Fruit fly (Drosophila melanogaster) whole organism, adult: ENCODE results near the gene CG4022.

ENCODE experiments used
- CG12768 ChIP-seq: fragments of 200-800 bp; sonication (Bioruptor generic); optimal IDR thresholded peaks from 2 replicates; lab custom pipeline; 2017; ENCODE audit warnings: missing biosample characterization, missing genetic modification characterization, mild to moderate bottlenecking, moderate library complexity, missing genetic modification reagents
- CG33017 ChIP-seq: fragments of 200-800 bp; sonication (Bioruptor generic); optimal IDR thresholded peaks from 2 replicates; lab custom pipeline; 2018; ENCODE audit warnings: missing biosample characterization, mild to moderate bottlenecking, missing genetic modification characterization, moderate library complexity
- CG7101 ChIP-seq: fragments of 200-800 bp; sonication (Bioruptor generic); optimal IDR thresholded peaks from 2 replicates; lab custom pipeline; 2018; ENCODE audit warnings: missing biosample characterization, mild to moderate bottlenecking, missing genetic modification characterization, moderate library complexity
- Crg-1 ChIP-seq: fragments of 200-800 bp; sonication (Bioruptor generic); optimal IDR thresholded peaks from 2 replicates; lab custom pipeline; 2016; ENCODE audit warnings: missing biosample characterization, missing genetic modification characterization
- Hr96 ChIP-seq: fragments of 200-800 bp; sonication (Bioruptor generic); optimal IDR thresholded peaks from 2 replicates; lab custom pipeline; 2016; ENCODE audit warnings: missing biosample characterization, missing genetic modification characterization

DNA sequence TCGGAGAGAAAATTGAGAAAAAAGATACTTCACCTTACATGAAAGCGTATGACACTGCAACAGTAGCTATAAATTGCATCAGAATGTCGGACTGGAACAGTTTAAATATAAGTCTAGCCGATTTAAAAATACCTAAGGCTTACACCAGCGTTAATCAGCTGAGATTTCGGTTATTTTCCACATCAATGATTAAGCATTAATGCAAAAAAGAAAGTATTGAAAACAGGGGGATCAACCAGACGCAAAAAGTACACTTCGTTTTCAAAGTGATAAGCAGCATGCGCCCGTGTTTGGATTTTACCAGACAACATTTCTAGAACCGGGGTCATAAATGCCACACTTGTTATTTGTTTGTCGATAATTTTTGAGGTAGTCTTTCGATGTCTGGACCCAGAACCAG lies 11.5 kb upstream of the CG4022 start:
- TF ChIP-seq CG12768 (no peak), CG33017 (tag; lab: Kevin White, UChicago) (no peak), Crg-1 (GFP tag; lab: Kevin White, UChicago) (no peak), Hr96 (GFP tag; lab: Kevin White, UChicago) (no peak), CG7101 (tag; lab: Kevin White, UChicago) (no peak)
